Fruit fly (Drosophila melanogaster): ENCODE measurements around the gene CG14712.

Gene CG14712

DNA sequence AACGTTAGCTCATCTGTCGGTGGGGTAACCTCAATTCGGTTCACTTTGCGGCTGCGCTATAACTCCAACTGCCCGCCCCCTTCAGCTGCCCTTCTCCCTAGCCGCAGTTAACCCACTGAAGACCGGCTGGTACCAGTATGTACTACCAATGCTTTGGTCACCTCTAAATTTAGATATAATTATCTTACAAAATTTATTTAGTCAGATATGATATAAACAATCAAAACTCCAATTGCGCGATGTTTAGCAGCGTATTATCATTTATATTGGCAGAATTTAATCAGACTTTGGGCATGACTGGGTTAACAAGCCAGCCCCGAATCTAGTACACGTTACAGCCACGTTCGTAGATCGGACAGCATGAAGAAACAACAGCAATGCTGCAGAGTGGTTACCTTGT lies 33.2 kb downstream of the CG14712 start (continued):
- TF ChIP-seq CG7357 (GFP tag; IDR thresholded peaks at IDR 0.05) (peak; percentile 44; the same call in 2 of the 3 replicates), lmd (GFP tag; IDR thresholded peaks at IDR 0.05) (peak; percentile 40), Nf-YB (GFP tag; optimal IDR thresholded peaks at IDR 0.05) (peak; percentile 14), Rx (GFP tag; IDR thresholded peaks at IDR 0.05) (no peak), Dfd (GFP tag; optimal IDR thresholded peaks at IDR 0.05) (no peak), onecut (GFP tag; IDR thresholded peaks at IDR 0.05) (0 out of 2 replicates have a peak, but pooled peaks have one; percentile 13), CG3281 (GFP tag; optimal IDR thresholded peaks at IDR 0.05) (peak; percentile 41), tap (tag; optimal IDR thresholded peaks at IDR 0.05) (peak; percentile 77), Fer3 (tag; optimal IDR thresholded peaks at IDR 0.05) (peak; percentile 55), CG31441 (GFP tag; IDR thresholded peaks at IDR 0.05) (peak; percentile 61), CoRest (tag; optimal IDR thresholded peaks at IDR 0.05) (peak; percentile 56), Gsc (GFP tag; IDR thresholded peaks at IDR 0.05) (no peak), E2f2 (GFP tag; IDR thresholded peaks at IDR 0.05) (peak; percentile 21; the same call in 1 of the 2 replicates), phol (tag; optimal IDR thresholded peaks at IDR 0.05) (peak; percentile 52), Atf3 (GFP tag; optimal IDR thresholded peaks at IDR 0.05) (no peak), Xbp1 (GFP tag; optimal IDR thresholded peaks at IDR 0.05) (peak; percentile 27), CG16813 (GFP tag; IDR thresholded peaks at IDR 0.05; ENCODE audit: partially characterized antibody) (no peak), CG18599 (GFP tag; optimal IDR thresholded peaks at IDR 0.05) (peak; percentile 64), CG5180 (GFP tag; optimal IDR thresholded peaks at IDR 0.05) (peak; percentile 53), PHDP (tag; optimal IDR thresholded peaks at IDR 0.05) (peak; percentile 60)

DNA sequence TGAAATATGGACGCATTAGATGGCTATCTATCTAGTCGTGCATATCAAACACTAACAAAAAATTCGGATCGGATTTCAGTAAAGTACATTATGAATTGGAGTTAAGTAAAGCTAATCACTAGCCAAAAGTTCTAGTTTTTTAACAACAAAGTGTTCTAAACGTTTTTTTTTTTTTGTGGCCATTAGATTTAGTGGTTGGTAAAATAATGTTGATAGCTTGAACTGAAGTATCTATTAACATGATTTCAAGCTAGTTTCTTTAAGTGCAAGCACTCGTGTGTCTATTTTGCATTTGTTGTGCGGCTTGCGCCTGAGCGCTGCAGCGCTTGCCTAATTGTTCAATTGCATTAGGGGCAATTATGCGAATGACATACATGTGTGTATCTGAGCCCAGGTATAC lies 34.1 kb downstream of the CG14712 start:
- peak; percentile 26 for TF ChIP-seq CG11504 (tag; optimal IDR thresholded peaks at IDR 0.05)
- no peak for TF ChIP-seq Sin3A (optimal IDR thresholded peaks at IDR 0.05)
- TF ChIP-seq B-H1 (GFP tag; IDR thresholded peaks at IDR 0.05) = no peak
- no peak for TF ChIP-seq Hr78 (GFP tag; optimal IDR thresholded peaks at IDR 0.05)
- TF ChIP-seq row (GFP tag; IDR thresholded peaks at IDR 0.05) = 0 out of 3 replicates have a peak, but pooled peaks have one; percentile 14
- peak; percentile 14; the same call in 1 of the 2 replicates for TF ChIP-seq Xrp1 (GFP tag; IDR thresholded peaks at IDR 0.05)
- TF ChIP-seq stwl (tag; optimal IDR thresholded peaks at IDR 0.05) = no peak
- TF ChIP-seq dmrt99B (tag; optimal IDR thresholded peaks at IDR 0.05) = peak; percentile 37
- peak; percentile 16 for TF ChIP-seq ATbp (GFP tag; optimal IDR thresholded peaks at IDR 0.05)
- peak; percentile 2 for TF ChIP-seq PHDP (tag; optimal IDR thresholded peaks at IDR 0.05)
- no peak for TF ChIP-seq dan (GFP tag; IDR thresholded peaks at IDR 0.05)
- no peak for TF ChIP-seq lola (GFP tag; optimal IDR thresholded peaks at IDR 0.05)
- TF ChIP-seq CG10979 (tag; optimal IDR thresholded peaks at IDR 0.05) = peak; percentile 4
- TF ChIP-seq bsh (GFP tag; optimal IDR thresholded peaks at IDR 0.05) = peak in 1 of 2 experiments; percentile 9
- no peak for TF ChIP-seq Poxn (GFP tag; IDR thresholded peaks at IDR 0.05)
- peak; percentile 15 for TF ChIP-seq CG15269 (tag; optimal IDR thresholded peaks at IDR 0.05)
- no peak for TF ChIP-seq jing (GFP tag; optimal IDR thresholded peaks at IDR 0.05)
- TF ChIP-seq Oli (tag; optimal IDR thresholded peaks at IDR 0.05) = peak; percentile 12
- no peak for TF ChIP-seq peb (GFP tag; IDR thresholded peaks at IDR 0.05)
- TF ChIP-seq CG6689 (GFP tag; IDR thresholded peaks at IDR 0.05) = 0 out of 2 replicates have a peak, but pooled peaks have one; percentile 13
- TF ChIP-seq CG5953 (GFP tag; IDR thresholded peaks at IDR 0.05) = 0 out of 2 replicates have a peak, but pooled peaks have one; percentile 51
- TF ChIP-seq hth (optimal IDR thresholded peaks at IDR 0.05) = no peak
- TF ChIP-seq CG11093 (GFP tag; IDR thresholded peaks at IDR 0.05) = no peak
- TF ChIP-seq NFAT (GFP tag; IDR thresholded peaks at IDR 0.05) = no peak
- no peak for TF ChIP-seq CG30431 (GFP tag; optimal IDR thresholded peaks at IDR 0.05)
- TF ChIP-seq ro (GFP tag; IDR thresholded peaks at IDR 0.05) = no peak
- no peak for TF ChIP-seq tgo (GFP tag; IDR thresholded peaks at IDR 0.05)
- TF ChIP-seq CG17359 (tag; optimal IDR thresholded peaks at IDR 0.05) = peak; percentile 34
- TF ChIP-seq CG12769 (tag; optimal IDR thresholded peaks at IDR 0.05) = no peak
- TF ChIP-seq CG33213 (GFP tag; optimal IDR thresholded peaks at IDR 0.05) = no peak
- no peak for TF ChIP-seq Myb (GFP tag; optimal IDR thresholded peaks at IDR 0.05)
- no peak for TF ChIP-seq gro (GFP tag; optimal IDR thresholded peaks at IDR 0.05)

All from whole organism, embryonic.